Fruit fly (Drosophila melanogaster): ENCODE measurements around the gene vig2.

vig2 gene

DNA sequence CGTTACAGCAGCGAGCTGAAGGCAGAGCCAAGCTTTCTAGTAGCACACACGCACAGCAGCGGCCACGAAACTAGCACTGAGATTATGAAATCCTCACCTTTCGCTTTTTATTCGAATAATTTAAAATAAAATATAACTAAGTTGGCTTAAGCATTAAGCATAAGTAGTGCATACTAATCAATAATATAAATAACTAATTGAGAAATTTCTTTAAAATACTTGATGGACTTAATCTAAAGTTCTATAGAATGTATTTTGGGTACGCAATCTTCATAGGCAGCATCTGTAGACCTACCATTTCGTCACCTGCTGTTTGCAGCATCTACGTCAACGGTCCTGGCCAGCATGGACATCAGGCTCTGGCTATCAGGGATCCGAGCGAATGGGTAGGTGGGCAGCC lies 29.2 kb downstream of the vig2 start (continued):
- TF ChIP-seq fd102C (GFP tag; optimal IDR thresholded peaks at IDR 0.05): no peak
- TF ChIP-seq Myb (GFP tag; optimal IDR thresholded peaks at IDR 0.05): no peak
- TF ChIP-seq CG2712 (tag; optimal IDR thresholded peaks at IDR 0.05): peak; percentile 30
- TF ChIP-seq CG12942 (GFP tag; optimal IDR thresholded peaks at IDR 0.05): no peak
- TF ChIP-seq CG18476 (GFP tag; optimal IDR thresholded peaks at IDR 0.05): no peak
- no peak for TF ChIP-seq CG15696 (tag; optimal IDR thresholded peaks at IDR 0.05)
- no peak for TF ChIP-seq HLHmδ (GFP tag; optimal IDR thresholded peaks at IDR 0.05)
- TF ChIP-seq CG5245 (GFP tag; optimal IDR thresholded peaks at IDR 0.05): no peak
- TF ChIP-seq CG10462 (GFP tag; optimal IDR thresholded peaks at IDR 0.05): no peak
- no peak for TF ChIP-seq ssp (GFP tag; IDR thresholded peaks at IDR 0.05)
- no peak for TF ChIP-seq crp (GFP tag; optimal IDR thresholded peaks at IDR 0.05)
- no peak for TF ChIP-seq CG8944 (GFP tag; optimal IDR thresholded peaks at IDR 0.05)
- TF ChIP-seq E2f1 (GFP tag; IDR thresholded peaks at IDR 0.05): no peak
- no peak for TF ChIP-seq CrebB (tag; optimal IDR thresholded peaks at IDR 0.05)
- no peak for TF ChIP-seq CG10321 (GFP tag; IDR thresholded peaks at IDR 0.05)
- TF ChIP-seq stc (GFP tag; IDR thresholded peaks at IDR 0.05): no peak
- TF ChIP-seq Dek (tag; optimal IDR thresholded peaks at IDR 0.05): no peak
- TF ChIP-seq Optix (GFP tag; IDR thresholded peaks at IDR 0.05): no peak
- no peak for TF ChIP-seq pum (GFP tag; optimal IDR thresholded peaks at IDR 0.05)
- TF ChIP-seq CG10543 (GFP tag; optimal IDR thresholded peaks at IDR 0.05): peak; percentile 54
- no peak for TF ChIP-seq az2 (GFP tag; optimal IDR thresholded peaks at IDR 0.05)
- TF ChIP-seq CG43689 (GFP tag; IDR thresholded peaks at IDR 0.05): no peak
- TF ChIP-seq CG9797 (GFP tag; optimal IDR thresholded peaks at IDR 0.05): no peak
- no peak for TF ChIP-seq odd (GFP tag; optimal IDR thresholded peaks at IDR 0.05)
- no peak for TF ChIP-seq Tbp (GFP tag; optimal IDR thresholded peaks at IDR 0.05)
- TF ChIP-seq NfI (GFP tag; optimal IDR thresholded peaks at IDR 0.05): peak; percentile 1
- no peak for TF ChIP-seq Spps (tag; optimal IDR thresholded peaks at IDR 0.05)
- TF ChIP-seq dati (GFP tag; IDR thresholded peaks at IDR 0.05): no peak
- no peak for TF ChIP-seq CG18262 (tag; optimal IDR thresholded peaks at IDR 0.05)
- no peak for TF ChIP-seq CG4404 (GFP tag; IDR thresholded peaks at IDR 0.05)
- TF ChIP-seq CG18619 (GFP tag; optimal IDR thresholded peaks at IDR 0.05): no peak
- TF ChIP-seq bigmax (GFP tag; optimal IDR thresholded peaks at IDR 0.05): no peak
- no peak for TF ChIP-seq bowl (GFP tag; IDR thresholded peaks at IDR 0.05)
- no peak for TF ChIP-seq CkIIα-i1 (GFP tag; IDR thresholded peaks at IDR 0.05)
- no peak for TF ChIP-seq HLH3B (GFP tag; IDR thresholded peaks at IDR 0.05)
- TF ChIP-seq CG17328 (GFP tag; IDR thresholded peaks at IDR 0.05): no peak
- TF ChIP-seq Asciz (GFP tag; optimal IDR thresholded peaks at IDR 0.05): no peak
- TF ChIP-seq disco-r (GFP tag; optimal IDR thresholded peaks at IDR 0.05): no peak
- TF ChIP-seq CG3065 (GFP tag; optimal IDR thresholded peaks at IDR 0.05): no peak
- no peak for TF ChIP-seq pb (GFP tag; optimal IDR thresholded peaks at IDR 0.05)
- TF ChIP-seq sob (GFP tag; IDR thresholded peaks at IDR 0.05): no peak
- no peak for TF ChIP-seq ewg (GFP tag; optimal IDR thresholded peaks at IDR 0.05)
- TF ChIP-seq HmgZ (tag; optimal IDR thresholded peaks at IDR 0.05): no peak
- no peak for TF ChIP-seq pho (GFP tag; optimal IDR thresholded peaks at IDR 0.05)
- TF ChIP-seq CG6654 (GFP tag; optimal IDR thresholded peaks at IDR 0.05): no peak
- TF ChIP-seq bsh (GFP tag; optimal IDR thresholded peaks at IDR 0.05): no peak
- TF ChIP-seq usp (GFP tag; optimal IDR thresholded peaks at IDR 0.05): no peak
- no peak for TF ChIP-seq gt (GFP tag; IDR thresholded peaks at IDR 0.05)
- TF ChIP-seq Blimp-1 (GFP tag; optimal IDR thresholded peaks at IDR 0.05): no peak
- no peak for TF ChIP-seq tna (GFP tag; IDR thresholded peaks at IDR 0.05; ENCODE audit: partially characterized antibody)
- TF ChIP-seq tx (GFP tag; optimal IDR thresholded peaks at IDR 0.05): no peak
- TF ChIP-seq CG14441 (GFP tag; IDR thresholded peaks at IDR 0.05): no peak
- no peak for TF ChIP-seq CG17186 (GFP tag; optimal IDR thresholded peaks at IDR 0.05)
